Worm (Caenorhabditis elegans) whole organism, midembryonic: ENCODE results near the gene Y37E11AM.3.

ENCODE experiments used
- T22C8.4 ChIP-seq: fragments of 200-800 bp; sonication (Bioruptor generic); IDR thresholded peaks from 2 replicates; pipeline ENCODE4 v1.3.6; 2022; ENCODE audit warnings: missing genetic modification characterization, missing compliant biosample characterization
- cog-1 ChIP-seq: sonication (generic microtip); optimal IDR thresholded peaks from 2 replicates; lab custom pipeline; 2016; ENCODE audit warnings: missing genetic modification characterization, missing compliant biosample characterization
- flt-1 ChIP-seq: fragments of 200-800 bp; sonication (Bioruptor generic); IDR thresholded peaks from 2 replicates; pipeline ENCODE4 v1.3.6; 2022; ENCODE audit warnings: missing genetic modification characterization, missing compliant biosample characterization
- klf-2 ChIP-seq: fragments of 200-800 bp; sonication (Bioruptor generic); conservative IDR thresholded peaks from 2 replicates; pipeline ENCODE4 v1.3.6; 2022; ENCODE audit warnings: missing genetic modification reagents, missing genetic modification characterization, missing compliant biosample characterization
- med-1 ChIP-seq: sonication (generic microtip); optimal IDR thresholded peaks from 2 replicates; lab custom pipeline; 2017; ENCODE audit warnings: missing genetic modification characterization, mild to moderate bottlenecking, missing compliant biosample characterization, antibody characterized with exemption, missing genetic modification reagents; ENCODE audit not compliant: insufficient read depth
- ref-1 ChIP-seq: fragments of 200-800 bp; sonication (Bioruptor generic); conservative IDR thresholded peaks from 2 replicates; pipeline ENCODE4 v1.3.6; 2022; ENCODE audit warnings: missing genetic modification reagents, missing genetic modification characterization, missing compliant biosample characterization
- ztf-23 ChIP-seq: fragments of 200-800 bp; sonication (Bioruptor generic); IDR thresholded peaks from 2 replicates; pipeline ENCODE4 v1.3.6; 2022; ENCODE audit warnings: missing genetic modification reagents, missing genetic modification characterization, missing compliant biosample characterization
- ztf-29 ChIP-seq: fragments of 200-800 bp; sonication (Bioruptor generic); IDR thresholded peaks from 2 replicates; pipeline ENCODE4 v1.3.6; 2022; ENCODE audit warnings: missing genetic modification reagents, missing genetic modification characterization, missing compliant biosample characterization

- TF ChIP-seq klf-2 (no peak), flt-1 (GFP tag; lab: Robert Waterston, UW) (no peak), T22C8.4 (GFP tag; lab: Robert Waterston, UW) (no peak), ztf-29 (GFP tag; lab: Robert Waterston, UW) (no peak), med-1 (GFP tag; lab: Kevin White, UChicago) (no peak), ref-1 (no peak), cog-1 (tag; lab: Kevin White, UChicago) (no peak), ztf-23 (GFP tag; lab: Robert Waterston, UW) (no peak)
Observed at ce11 chrIV:3755355-3755754, 36.4 kb upstream of the Y37E11AM.3 start, which contains the start of gene Y37E11AR.7.
